Fruit fly (Drosophila melanogaster) whole organism, embryonic: ENCODE measurements around the gene Dhps.

ENCODE experiments used
- Ada2b ChIP-seq: fragments of 200-800 bp; sonication (Bioruptor generic); IDR thresholded peaks from 2 replicates; pipeline ENCODE4 v1.3.6; 2022; ENCODE audit warnings: missing biosample characterization, missing genetic modification characterization
- Adf1 ChIP-seq: fragments of 200-800 bp; sonication (Bioruptor generic); IDR thresholded peaks from 2 replicates; pipeline ENCODE4 v1.3.6; 2022; ENCODE audit warnings: missing biosample characterization, missing genetic modification characterization
- CG10979 ChIP-seq: fragments of 200-800 bp; sonication (Bioruptor generic); optimal IDR thresholded peaks from 2 replicates; lab custom pipeline; 2018; ENCODE audit warnings: missing biosample characterization, mild to moderate bottlenecking, missing genetic modification characterization, moderate library complexity
- CG11695 ChIP-seq: fragments of 200-800 bp; sonication (Bioruptor generic); IDR thresholded peaks from 3 replicates; pipeline ENCODE4 v1.3.6; 2022; ENCODE audit warnings: missing biosample characterization, missing genetic modification characterization
- CG13287 ChIP-seq: fragments of 200-800 bp; sonication (Bioruptor generic); IDR thresholded peaks from 2 replicates; pipeline ENCODE4 v1.3.6; 2022; ENCODE audit warnings: missing biosample characterization, missing genetic modification characterization; ENCODE audit not compliant: partially characterized antibody
- CG14050 ChIP-seq: fragments of 200-800 bp; sonication (Bioruptor generic); IDR thresholded peaks from 3 replicates; pipeline ENCODE4 v1.3.6; 2022; ENCODE audit warnings: missing biosample characterization, missing genetic modification characterization
- CG14441 ChIP-seq: fragments of 200-800 bp; sonication (Bioruptor generic); IDR thresholded peaks from 2 replicates; pipeline ENCODE4 v1.3.6; 2022; ENCODE audit warnings: missing biosample characterization, missing genetic modification characterization
- CG14965 ChIP-seq: fragments of 200-800 bp; sonication (Bioruptor generic); optimal IDR thresholded peaks from 2 replicates; lab custom pipeline; 2016; ENCODE audit warnings: missing biosample characterization, missing genetic modification characterization, borderline replicate concordance
- CG17328 ChIP-seq: fragments of 200-800 bp; sonication (Bioruptor generic); IDR thresholded peaks from 2 replicates; pipeline ENCODE4 v1.3.6; 2022; ENCODE audit warnings: missing biosample characterization, missing genetic modification characterization
- CG17385 ChIP-seq: fragments of 200-800 bp; sonication (Bioruptor generic); optimal IDR thresholded peaks from 3 replicates; lab custom pipeline; 2018; ENCODE audit warnings: missing biosample characterization, mild to moderate bottlenecking, missing genetic modification characterization
- CG17912 ChIP-seq: fragments of 200-800 bp; sonication (Bioruptor generic); optimal IDR thresholded peaks from 2 replicates; lab custom pipeline; 2018; ENCODE audit warnings: missing biosample characterization, mild to moderate bottlenecking, missing genetic modification characterization
- CG18476 ChIP-seq: fragments of 200-800 bp; sonication (Bioruptor generic); optimal IDR thresholded peaks from 2 replicates; lab custom pipeline; 2016; ENCODE audit warnings: missing biosample characterization, mild to moderate bottlenecking, missing genetic modification characterization
- CG18599 ChIP-seq: fragments of 200-800 bp; sonication (Bioruptor generic); optimal IDR thresholded peaks from 3 replicates; lab custom pipeline; 2017; ENCODE audit warnings: missing biosample characterization, missing genetic modification characterization, mild to moderate bottlenecking, moderate library complexity, missing genetic modification reagents
- CG2116 ChIP-seq: fragments of 200-800 bp; sonication (Bioruptor generic); optimal IDR thresholded peaks from 3 replicates; lab custom pipeline; 2018; ENCODE audit warnings: missing biosample characterization, mild to moderate bottlenecking, missing genetic modification characterization
- CG2678 ChIP-seq: fragments of 200-800 bp; sonication (Bioruptor generic); optimal IDR thresholded peaks from 3 replicates; lab custom pipeline; 2019; ENCODE audit warnings: missing biosample characterization, mild to moderate bottlenecking, missing genetic modification characterization, moderate library complexity
- CG31388 ChIP-seq: fragments of 200-800 bp; sonication (Bioruptor generic); optimal IDR thresholded peaks from 2 replicates; lab custom pipeline; 2016; ENCODE audit warnings: missing biosample characterization, missing genetic modification characterization
- CG32772 ChIP-seq: fragments of 200-800 bp; sonication (Bioruptor generic); IDR thresholded peaks from 2 replicates; pipeline ENCODE4 v1.3.6; 2022; ENCODE audit warnings: missing biosample characterization, missing genetic modification characterization
- CG43689 ChIP-seq: fragments of 200-800 bp; sonication (Bioruptor generic); IDR thresholded peaks from 2 replicates; pipeline ENCODE4 v1.3.6; 2022; ENCODE audit warnings: missing biosample characterization, missing genetic modification characterization
- CG4854 ChIP-seq: fragments of 200-800 bp; sonication (Bioruptor generic); optimal IDR thresholded peaks from 2 replicates; lab custom pipeline; 2016; ENCODE audit warnings: missing biosample characterization, missing genetic modification characterization, inconsistent platforms
- CG6689 ChIP-seq: fragments of 200-800 bp; sonication (Bioruptor generic); IDR thresholded peaks from 2 replicates; pipeline ENCODE4 v1.3.6; 2022; ENCODE audit warnings: missing biosample characterization, missing genetic modification characterization
- CG7556 ChIP-seq: fragments of 200-800 bp; sonication (Bioruptor generic); optimal IDR thresholded peaks from 2 replicates; lab custom pipeline; 2017; ENCODE audit warnings: missing biosample characterization, mild to moderate bottlenecking, missing genetic modification characterization
- CG7786 ChIP-seq: fragments of 200-800 bp; sonication (Bioruptor generic); optimal IDR thresholded peaks from 2 replicates; lab custom pipeline; 2016; ENCODE audit warnings: missing biosample characterization, missing genetic modification characterization
- CG8290 ChIP-seq, 3 experiments: fragments of 200-800 bp; sonication (Bioruptor generic); optimal IDR thresholded peaks; 2 replicates each; lab custom pipeline; 2016 to 2019; ENCODE audit warnings: missing biosample characterization in 3 of 3, missing genetic modification characterization in 3 of 3, mild to moderate bottlenecking in 2 of 3, moderate library complexity in 1 of 3
- CG8478 ChIP-seq: fragments of >200 bp; optimal IDR thresholded peaks from 2 replicates; lab custom pipeline; 2018
- Dbx ChIP-seq: fragments of 200-800 bp; sonication (Bioruptor generic); IDR thresholded peaks from 3 replicates; pipeline ENCODE4 v1.3.6; 2022; ENCODE audit warnings: missing biosample characterization, missing genetic modification characterization
- Jarid2 ChIP-seq: fragments of 200-800 bp; sonication (Bioruptor generic); optimal IDR thresholded peaks from 3 replicates; lab custom pipeline; 2017; ENCODE audit warnings: mild to moderate bottlenecking, missing biosample characterization, missing genetic modification reagents, missing genetic modification characterization
- Lim3 ChIP-seq: fragments of 200-800 bp; sonication (Bioruptor generic); IDR thresholded peaks from 2 replicates; pipeline ENCODE4 v1.3.6; 2022; ENCODE audit warnings: missing biosample characterization, missing genetic modification characterization
- NFAT ChIP-seq: fragments of 200-800 bp; sonication (Bioruptor generic); IDR thresholded peaks from 2 replicates; pipeline ENCODE4 v1.3.6; 2022; ENCODE audit warnings: missing biosample characterization, missing genetic modification characterization
- NK7.1 ChIP-seq: fragments of 200-800 bp; sonication (Bioruptor generic); optimal IDR thresholded peaks from 3 replicates; lab custom pipeline; 2016; ENCODE audit warnings: missing biosample characterization, missing genetic modification characterization
- Ravus ChIP-seq: fragments of 200-800 bp; sonication (Bioruptor generic); IDR thresholded peaks from 2 replicates; pipeline ENCODE4 v1.3.6; 2022; ENCODE audit warnings: missing biosample characterization, missing genetic modification characterization
- Ssrp ChIP-seq: fragments of 200-800 bp; sonication (Bioruptor generic); optimal IDR thresholded peaks from 2 replicates; lab custom pipeline; 2018; ENCODE audit warnings: missing biosample characterization, mild to moderate bottlenecking, missing genetic modification characterization, moderate library complexity
- chinmo ChIP-seq: fragments of 200-800 bp; sonication (Bioruptor generic); IDR thresholded peaks from 4 replicates; pipeline ENCODE4 v1.3.6; 2022; ENCODE audit warnings: missing biosample characterization, missing genetic modification characterization; ENCODE audit not compliant: partially characterized antibody
- ci ChIP-seq: fragments of 200-800 bp; sonication (Bioruptor generic); IDR thresholded peaks from 3 replicates; pipeline ENCODE4 v1.3.6; 2022; ENCODE audit warnings: missing biosample characterization, missing genetic modification characterization
- corto ChIP-seq: fragments of 200-800 bp; sonication (Bioruptor generic); optimal IDR thresholded peaks from 2 replicates; lab custom pipeline; 2016; ENCODE audit warnings: missing biosample characterization, mild to moderate bottlenecking, missing genetic modification characterization, moderate library complexity
- dm ChIP-seq: fragments of 200-800 bp; sonication (Bioruptor generic); optimal IDR thresholded peaks from 3 replicates; lab custom pipeline; 2016; ENCODE audit warnings: missing biosample characterization, missing genetic modification characterization
- en ChIP-seq: fragments of 200-800 bp; sonication (Bioruptor generic); optimal IDR thresholded peaks from 2 replicates; lab custom pipeline; 2016; ENCODE audit warnings: missing biosample characterization, missing genetic modification characterization
- exex ChIP-seq: fragments of 200-800 bp; sonication (Bioruptor generic); optimal IDR thresholded peaks from 4 replicates; lab custom pipeline; 2018; ENCODE audit warnings: missing biosample characterization, mild to moderate bottlenecking, missing genetic modification characterization, moderate library complexity
- gfzf ChIP-seq: fragments of 200-800 bp; sonication (Bioruptor generic); optimal IDR thresholded peaks from 2 replicates; lab custom pipeline; 2016; ENCODE audit warnings: missing biosample characterization, mild to moderate bottlenecking, missing genetic modification characterization, moderate library complexity
- jumu ChIP-seq: fragments of 200-800 bp; sonication (Bioruptor generic); optimal IDR thresholded peaks from 3 replicates; lab custom pipeline; 2016; ENCODE audit warnings: missing biosample characterization, missing genetic modification characterization
- ken ChIP-seq: fragments of 200-800 bp; sonication (Bioruptor generic); IDR thresholded peaks from 3 replicates; pipeline ENCODE4 v1.3.6; 2022; ENCODE audit warnings: missing biosample characterization, missing genetic modification characterization
- lbe ChIP-seq: fragments of 200-800 bp; sonication (Bioruptor generic); optimal IDR thresholded peaks from 2 replicates; lab custom pipeline; 2016; ENCODE audit warnings: missing biosample characterization, mild to moderate bottlenecking, missing genetic modification characterization
- p53 ChIP-seq: fragments of 200-800 bp; sonication (Bioruptor generic); optimal IDR thresholded peaks from 2 replicates; lab custom pipeline; 2016; ENCODE audit warnings: missing biosample characterization, missing genetic modification characterization
- pum ChIP-seq: fragments of 200-800 bp; sonication (Bioruptor generic); optimal IDR thresholded peaks from 2 replicates; lab custom pipeline; 2016; ENCODE audit warnings: missing biosample characterization, missing genetic modification characterization
- pzg ChIP-seq: fragments of 200-800 bp; sonication (Bioruptor generic); optimal IDR thresholded peaks from 3 replicates; lab custom pipeline; 2018; ENCODE audit warnings: missing biosample characterization, mild to moderate bottlenecking, missing genetic modification characterization, moderate library complexity
- run ChIP-seq: fragments of 200-800 bp; sonication (Bioruptor generic); optimal IDR thresholded peaks from 3 replicates; lab custom pipeline; 2018; ENCODE audit warnings: missing biosample characterization, mild to moderate bottlenecking, missing genetic modification characterization
- sens-2 ChIP-seq: fragments of 200-800 bp; sonication (Bioruptor generic); IDR thresholded peaks from 2 replicates; pipeline ENCODE4 v1.3.6; 2022; ENCODE audit warnings: missing biosample characterization, missing genetic modification characterization
- sr ChIP-seq: fragments of 200-800 bp; sonication (Bioruptor generic); IDR thresholded peaks from 3 replicates; pipeline ENCODE4 v1.3.6; 2022; ENCODE audit warnings: missing biosample characterization, missing genetic modification characterization
- ssp ChIP-seq: fragments of 200-800 bp; sonication (Bioruptor generic); IDR thresholded peaks from 2 replicates; pipeline ENCODE4 v1.3.6; 2022; ENCODE audit warnings: missing biosample characterization, missing genetic modification characterization
- twi ChIP-seq: fragments of 200-800 bp; optimal IDR thresholded peaks from 2 replicates; lab custom pipeline; 2019; ENCODE audit warnings: missing biosample characterization, mild to moderate bottlenecking, missing genetic modification characterization, moderate library complexity
- vvl ChIP-seq: fragments of 200-800 bp; sonication (Bioruptor generic); IDR thresholded peaks from 2 replicates; pipeline ENCODE4 v1.3.6; 2022; ENCODE audit warnings: missing biosample characterization, missing genetic modification characterization
- wek ChIP-seq: fragments of 200-800 bp; sonication (Bioruptor generic); optimal IDR thresholded peaks from 3 replicates; lab custom pipeline; 2018; ENCODE audit warnings: missing biosample characterization, mild to moderate bottlenecking, missing genetic modification characterization, moderate library complexity

Gene Dhps

DNA sequence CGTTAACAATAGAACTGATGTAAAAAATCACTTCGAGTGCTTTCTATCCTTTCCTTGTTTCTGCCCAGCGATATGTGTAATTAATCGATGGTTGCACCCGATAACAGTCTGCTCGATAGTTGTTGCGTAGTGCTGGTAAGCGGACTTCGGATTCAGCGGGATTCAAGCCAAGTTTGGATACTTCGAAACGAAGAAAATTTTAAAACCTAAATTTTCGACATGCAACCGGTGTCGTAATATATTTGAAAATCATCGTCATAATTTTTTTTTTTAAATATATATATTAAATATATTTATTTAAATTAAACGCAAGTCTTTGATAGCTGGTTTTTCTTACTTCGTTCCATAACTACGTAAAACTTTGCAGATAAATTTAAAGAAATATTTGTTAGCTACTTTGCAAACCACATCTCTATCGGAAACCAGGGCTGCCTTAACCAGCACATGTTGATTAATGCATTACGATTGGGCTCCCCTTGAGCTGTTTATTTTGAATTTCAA lies at the start of gene Dhps, which contains the start of gene UbcE2M:
Gene Dhps (plus strand): TSS at position 429 of the 501 bp plus-strand sequence.
Gene UbcE2M (minus strand): TSS at position 209 of the 501 bp plus-strand sequence.
- TF ChIP-seq CG43689 (GFP tag; lab: Robert Waterston, UW) (no peak), CG4854 (GFP tag; lab: Kevin White, UChicago) (peak; percentile 19), CG8478 (lab: Kevin White, UChicago) (no peak), Lim3 (no peak), vvl (peak; percentile 37; the same call in 1 of the 2 replicates), CG7786 (GFP tag; lab: Kevin White, UChicago) (peak; percentile 30), CG18599 (GFP tag; lab: Kevin White, UChicago) (no peak), CG8290 (GFP tag; optimal IDR thresholded peaks at IDR 0.05; lab: Kevin White, UChicago) (peak; percentile 53), CG8290 (tag; optimal IDR thresholded peaks at IDR 0.05; lab: Kevin White, UChicago) (peak in 1 of 2 experiments; percentile 1), CG31388 (no peak), NFAT (GFP tag; lab: Robert Waterston, UW) (peak; percentile 62), en (GFP tag; lab: Kevin White, UChicago) (no peak), CG6689 (GFP tag; lab: Robert Waterston, UW) (peak; percentile 61), ssp (peak; percentile 74), chinmo (0 out of 4 replicates have a peak, but pooled peaks have one; percentile 62), CG17328 (GFP tag; lab: Robert Waterston, UW) (no peak), CG32772 (GFP tag; lab: Robert Waterston, UW) (peak; percentile 63), CG7556 (GFP tag; lab: Kevin White, UChicago) (peak; percentile 70), CG17912 (no peak), wek (GFP tag; lab: Kevin White, UChicago) (no peak), Ada2b (GFP tag; lab: Robert Waterston, UW) (peak; percentile 46), corto (GFP tag; lab: Kevin White, UChicago) (no peak), sens-2 (GFP tag; lab: Robert Waterston, UW) (0 out of 2 replicates have a peak, but pooled peaks have one; percentile 32), Adf1 (GFP tag; lab: Robert Waterston, UW) (peak; percentile 27; the same call in 1 of the 2 replicates), CG10979 (peak; percentile 60), gfzf (GFP tag; lab: Kevin White, UChicago) (no peak), jumu (GFP tag; lab: Kevin White, UChicago) (peak; percentile 43), lbe (GFP tag; lab: Kevin White, UChicago) (peak; percentile 52), dm (GFP tag; lab: Kevin White, UChicago) (peak; percentile 52), twi (tag; lab: Kevin White, UChicago) (peak; percentile 85), NK7.1 (GFP tag; lab: Kevin White, UChicago) (no peak), CG11695 (GFP tag; lab: Robert Waterston, UW) (no peak), pzg (GFP tag; lab: Kevin White, UChicago) (peak; percentile 55), exex (no peak), CG14965 (GFP tag; lab: Kevin White, UChicago) (no peak), CG13287 (peak; percentile 71), ken (GFP tag; lab: Robert Waterston, UW) (peak; percentile 44; the same call in 1 of the 3 replicates), Ravus (GFP tag; lab: Robert Waterston, UW) (no peak; the same call in 1 of the 2 replicates), ci (GFP tag; lab: Robert Waterston, UW) (no peak), Dbx (GFP tag; lab: Robert Waterston, UW) (peak; percentile 85), Ssrp (peak; percentile 80), CG14441 (GFP tag; lab: Robert Waterston, UW) (peak; percentile 63; the same call in 1 of the 2 replicates), sr (no peak), Jarid2 (GFP tag; lab: Kevin White, UChicago) (no peak), CG14050 (peak; percentile 46; the same call in 1 of the 3 replicates), CG2116 (GFP tag; lab: Kevin White, UChicago) (peak; percentile 83), p53 (GFP tag; lab: Kevin White, UChicago) (no peak), pum (GFP tag; lab: Kevin White, UChicago) (peak; percentile 38), CG2678 (no peak), CG17385 (GFP tag; lab: Kevin White, UChicago) (peak; percentile 69), CG18476 (GFP tag; lab: Kevin White, UChicago) (peak; percentile 14), run (tag; lab: Kevin White, UChicago) (no peak)
